Worm (Caenorhabditis elegans): ENCODE results near the gene F09G8.5.

ce11 chrIII:8249381-8249780 lies 5.4 kb upstream of the F09G8.5 start, which contains the start of the genes C02F5.10 and C02F5.2:
- no peak for TF ChIP-seq snpc-4 (tag; optimal IDR thresholded peaks at IDR 0.05)
- TF ChIP-seq egl-27 (tag; optimal IDR thresholded peaks at IDR 0.05), result no peak
- TF ChIP-seq unc-30 (tag; optimal IDR thresholded peaks at IDR 0.05), result no peak
- TF ChIP-seq ceh-88 (GFP tag; IDR thresholded peaks at IDR 0.05), result no peak
- TF ChIP-seq lin-39 (tag; optimal IDR thresholded peaks at IDR 0.05), result no peak
- TF ChIP-seq nhr-237 (tag; optimal IDR thresholded peaks at IDR 0.05), result no peak
- TF ChIP-seq C16A3.4 (tag; optimal IDR thresholded peaks at IDR 0.05), result no peak
- TF ChIP-seq nhr-28 (tag; optimal IDR thresholded peaks at IDR 0.05), result no peak
- no peak for TF ChIP-seq sox-4 (tag; optimal IDR thresholded peaks at IDR 0.05)
- TF ChIP-seq mab-9 (GFP tag; IDR thresholded peaks at IDR 0.05), result no peak

All from whole organism, L1 larva.